Worm (Caenorhabditis elegans): ENCODE measurements around the gene znf-598.

The znf-598 gene

ce11 chrII:7057860-7058259 is 32.3 kb downstream of the znf-598 start, which contains the start of gene cth-2:
Gene cth-2, minus strand, starts transcription at chrII:7057960.
- TF ChIP-seq F10B5.3 (tag; optimal IDR thresholded peaks at IDR 0.05): no peak
- no peak for TF ChIP-seq spr-1 (tag; optimal IDR thresholded peaks at IDR 0.05)
- TF ChIP-seq jun-1 (tag; optimal IDR thresholded peaks at IDR 0.05): no peak
- TF ChIP-seq pqm-1 (tag; optimal IDR thresholded peaks at IDR 0.05): no peak
- no peak for TF ChIP-seq dmd-9 (GFP tag; IDR thresholded peaks at IDR 0.05)
- no peak for TF ChIP-seq lin-29 (GFP tag; IDR thresholded peaks at IDR 0.05)
- no peak for TF ChIP-seq php-3 (GFP tag; IDR thresholded peaks at IDR 0.05)
- TF ChIP-seq spr-3 (GFP tag; optimal IDR thresholded peaks at IDR 0.05): no peak
- TF ChIP-seq Y105C5A.15 (GFP tag; IDR thresholded peaks at IDR 0.05): no peak
- TF ChIP-seq daf-19 (GFP tag; conservative IDR thresholded peaks at IDR 0.05): no peak
- TF ChIP-seq aha-1 (tag): peak; percentile 3
- no peak for TF ChIP-seq lin-39 (tag; optimal IDR thresholded peaks at IDR 0.05)
- no peak for TF ChIP-seq ceh-20 (GFP tag; IDR thresholded peaks at IDR 0.05)
- TF ChIP-seq nhr-237 (tag; optimal IDR thresholded peaks at IDR 0.05): no peak
- no peak for TF ChIP-seq nhr-10 (tag; optimal IDR thresholded peaks at IDR 0.05)
- no peak for TF ChIP-seq ZK337.2 (GFP tag; IDR thresholded peaks at IDR 0.05)
- no peak for TF ChIP-seq lin-13 (GFP tag; optimal IDR thresholded peaks at IDR 0.05)
- no peak for TF ChIP-seq ceh-62 (tag; optimal IDR thresholded peaks at IDR 0.05)
- TF ChIP-seq hif-1 (tag; optimal IDR thresholded peaks at IDR 0.05): no peak
- no peak for TF ChIP-seq snpc-4 (tag; optimal IDR thresholded peaks at IDR 0.05)
- no peak for TF ChIP-seq Y48G9A.11 (GFP tag; IDR thresholded peaks at IDR 0.05)
- TF ChIP-seq attf-4 (tag; optimal IDR thresholded peaks at IDR 0.05): no peak
- TF ChIP-seq F44E2.7 (GFP tag; IDR thresholded peaks at IDR 0.05): no peak
- TF ChIP-seq nhr-25 (tag; optimal IDR thresholded peaks at IDR 0.05; ENCODE audit: borderline replicate concordance, insufficient read depth): peak; percentile 24
- peak; percentile 2 for TF ChIP-seq nhr-28 (tag; optimal IDR thresholded peaks at IDR 0.05)
- TF ChIP-seq lsy-2 (tag; optimal IDR thresholded peaks at IDR 0.05): no peak
- no peak for TF ChIP-seq F26F4.8 (GFP tag; conservative IDR thresholded peaks at IDR 0.05)
- TF ChIP-seq ceh-32 (tag; optimal IDR thresholded peaks at IDR 0.05; ENCODE audit: poor library complexity): no peak
- no peak for TF ChIP-seq nhr-11 (tag; optimal IDR thresholded peaks at IDR 0.05)
- no peak for TF ChIP-seq nhr-41 (GFP tag; IDR thresholded peaks at IDR 0.05)
- TF ChIP-seq rbr-2 (tag; optimal IDR thresholded peaks at IDR 0.05): no peak
- TF ChIP-seq dpl-1 (GFP tag; optimal IDR thresholded peaks at IDR 0.05): no peak
- no peak for TF ChIP-seq zfp-2 (tag; optimal IDR thresholded peaks at IDR 0.05)
- TF ChIP-seq vab-7 (GFP tag; IDR thresholded peaks at IDR 0.05): no peak
- TF ChIP-seq tag-97 (GFP tag; IDR thresholded peaks at IDR 0.05): no peak
- TF ChIP-seq nhr-42 (GFP tag; IDR thresholded peaks at IDR 0.05): no peak
- TF ChIP-seq mxl-3 (GFP tag; optimal IDR thresholded peaks at IDR 0.05): peak; percentile 17
- TF ChIP-seq arid-1 (GFP tag; conservative IDR thresholded peaks at IDR 0.05): no peak
- no peak for TF ChIP-seq lin-1 (GFP tag; IDR thresholded peaks at IDR 0.05)
- TF ChIP-seq daf-12 (tag; optimal IDR thresholded peaks at IDR 0.05): no peak
- TF ChIP-seq skn-1 (tag; optimal IDR thresholded peaks at IDR 0.05): no peak
- 0 out of 2 replicates have a peak, but pooled peaks have one; percentile 6 for TF ChIP-seq dmd-6 (GFP tag; IDR thresholded peaks at IDR 0.05)
- TF ChIP-seq hlh-11 (tag; optimal IDR thresholded peaks at IDR 0.05): no peak
- TF ChIP-seq D1046.2 (GFP tag; IDR thresholded peaks at IDR 0.05): no peak
- no peak for TF ChIP-seq ZK546.5 (tag; optimal IDR thresholded peaks at IDR 0.05)
- TF ChIP-seq zag-1 (tag; optimal IDR thresholded peaks at IDR 0.05): no peak
- no peak for TF ChIP-seq lim-7 (GFP tag; IDR thresholded peaks at IDR 0.05)
- no peak for TF ChIP-seq mdt-29 (GFP tag; IDR thresholded peaks at IDR 0.05)
- no peak for TF ChIP-seq mxl-2 (GFP tag; conservative IDR thresholded peaks at IDR 0.05)
- no peak for TF ChIP-seq nhr-48 (tag; optimal IDR thresholded peaks at IDR 0.05)
- TF ChIP-seq lin-15B (tag; optimal IDR thresholded peaks at IDR 0.05): no peak
- TF ChIP-seq zip-11 (GFP tag; IDR thresholded peaks at IDR 0.05): no peak
- TF ChIP-seq dve-1 (tag; optimal IDR thresholded peaks at IDR 0.05; ENCODE audit: insufficient read depth): peak; percentile 32
- TF ChIP-seq ama-1 (optimal IDR thresholded peaks at IDR 0.05): peak; percentile 19

All from whole organism, L4 larva.